Fruit fly (Drosophila melanogaster): ENCODE measurements around the gene Srp72.

- TF ChIP-seq CG4496 (GFP tag; IDR thresholded peaks at IDR 0.05) (no peak), CG12605 (GFP tag; IDR thresholded peaks at IDR 0.05) (no peak), D1 (tag; optimal IDR thresholded peaks at IDR 0.05) (no peak), Pif1B (GFP tag; optimal IDR thresholded peaks at IDR 0.05) (no peak), CG13204 (GFP tag; optimal IDR thresholded peaks at IDR 0.05) (no peak), Pif1A (GFP tag; optimal IDR thresholded peaks at IDR 0.05) (no peak), CG34367 (tag; optimal IDR thresholded peaks at IDR 0.05) (no peak), CG17806 (tag; optimal IDR thresholded peaks at IDR 0.05) (no peak), CG10348 (GFP tag; IDR thresholded peaks at IDR 0.05) (no peak), CG15710 (tag; optimal IDR thresholded peaks at IDR 0.05) (no peak), EcR (GFP tag; optimal IDR thresholded peaks at IDR 0.05) (peak; percentile 33)
These were observed 27.8 kb upstream of the Srp72 start, which contains the start of gene CG5191 for dm6 chr3R:20560668-20561226.

Measured in whole organism, pupa.